Fruit fly (Drosophila melanogaster) whole organism, embryonic: ENCODE measurements around the gene Tango9.

Experiments
- CG10267 ChIP-seq: fragments of 200-800 bp; sonication (Bioruptor generic); optimal IDR thresholded peaks from 2 replicates; lab custom pipeline; 2018; ENCODE audit warnings: missing biosample characterization, mild to moderate bottlenecking, missing genetic modification characterization, moderate library complexity
- CG10274 ChIP-seq: fragments of 200-800 bp; sonication (Bioruptor generic); optimal IDR thresholded peaks from 3 replicates; lab custom pipeline; 2017; ENCODE audit warnings: missing biosample characterization, mild to moderate bottlenecking, missing genetic modification characterization
- CG12391 ChIP-seq: fragments of 200-800 bp; sonication (Bioruptor generic); optimal IDR thresholded peaks from 3 replicates; lab custom pipeline; 2018; ENCODE audit warnings: missing biosample characterization, mild to moderate bottlenecking, missing genetic modification characterization, moderate library complexity
- CG13424 ChIP-seq: fragments of 200-800 bp; sonication (Bioruptor generic); optimal IDR thresholded peaks from 2 replicates; lab custom pipeline; 2019; ENCODE audit warnings: missing biosample characterization, mild to moderate bottlenecking, missing genetic modification characterization, moderate library complexity
- CG15011 ChIP-seq: fragments of 200-800 bp; sonication (Bioruptor generic); optimal IDR thresholded peaks from 3 replicates; lab custom pipeline; 2018; ENCODE audit warnings: missing biosample characterization, mild to moderate bottlenecking, missing genetic modification characterization
- CG16813 ChIP-seq: fragments of 200-800 bp; sonication (Bioruptor generic); IDR thresholded peaks from 3 replicates; pipeline ENCODE4 v1.3.6; 2022; ENCODE audit warnings: missing biosample characterization, missing genetic modification characterization; ENCODE audit not compliant: partially characterized antibody
- CG17361 ChIP-seq: fragments of 200-800 bp; sonication (Bioruptor generic); IDR thresholded peaks from 3 replicates; pipeline ENCODE4 v1.3.6; 2022; ENCODE audit warnings: missing biosample characterization, missing genetic modification characterization
- CG6175 ChIP-seq: fragments of 200-800 bp; sonication (Bioruptor generic); IDR thresholded peaks from 3 replicates; pipeline ENCODE4 v1.3.6; 2022; ENCODE audit warnings: missing biosample characterization, missing genetic modification characterization
- CG8924 ChIP-seq: fragments of 200-800 bp; optimal IDR thresholded peaks from 3 replicates; lab custom pipeline; 2019; ENCODE audit warnings: missing biosample characterization, mild to moderate bottlenecking, missing genetic modification characterization, moderate library complexity
- CTCF ChIP-seq: fragments of 200-800 bp; sonication (Bioruptor generic); optimal IDR thresholded peaks from 2 replicates; lab custom pipeline; 2017; ENCODE audit warnings: missing biosample characterization, mild to moderate bottlenecking, missing genetic modification characterization, moderate library complexity
- D ChIP-seq, 2 experiments: fragments of 200-800 bp in 1 of 2; fragments of >200 bp in 1 of 2; sonication (Bioruptor generic) in 1 of 2; optimal IDR thresholded peaks; 2 replicates in 1 of 2; 3 replicates in 1 of 2; lab custom pipeline; 2017; ENCODE audit warnings: mild to moderate bottlenecking in 1 of 2, missing biosample characterization in 1 of 2, missing genetic modification characterization in 1 of 2, missing genetic modification reagents in 1 of 2
- ERR ChIP-seq: fragments of 200-800 bp; sonication (Bioruptor generic); optimal IDR thresholded peaks from 2 replicates; lab custom pipeline; 2016; ENCODE audit warnings: missing biosample characterization, missing genetic modification characterization
- Jarid2 ChIP-seq: fragments of 200-800 bp; sonication (Bioruptor generic); optimal IDR thresholded peaks from 3 replicates; lab custom pipeline; 2017; ENCODE audit warnings: mild to moderate bottlenecking, missing biosample characterization, missing genetic modification reagents, missing genetic modification characterization
- Stat92E ChIP-seq, 3 experiments: fragments of >200 bp in 2 of 3; fragments of 200-800 bp in 1 of 3; sonication (Bioruptor generic) in 1 of 3; optimal IDR thresholded peaks; 2 replicates each; lab custom pipeline; 2017 to 2019; ENCODE audit warnings: missing biosample characterization in 3 of 3, missing genetic modification characterization in 3 of 3, mild to moderate bottlenecking in 1 of 3, moderate library complexity in 1 of 3
- luna ChIP-seq: fragments of 200-800 bp; sonication (Bioruptor generic); optimal IDR thresholded peaks from 2 replicates; lab custom pipeline; 2016; ENCODE audit warnings: missing biosample characterization, missing genetic modification characterization
- slp2 ChIP-seq: fragments of 200-800 bp; sonication (Bioruptor generic); optimal IDR thresholded peaks from 2 replicates; lab custom pipeline; 2016; ENCODE audit warnings: missing biosample characterization, missing genetic modification characterization
- sna ChIP-seq: fragments of 200-800 bp; sonication (Bioruptor generic); IDR thresholded peaks from 2 replicates; pipeline ENCODE4 v1.3.6; 2022; ENCODE audit warnings: missing biosample characterization, missing genetic modification characterization; ENCODE audit not compliant: partially characterized antibody
- sug ChIP-seq: fragments of 200-800 bp; optimal IDR thresholded peaks from 2 replicates; lab custom pipeline; 2019; ENCODE audit warnings: missing biosample characterization, mild to moderate bottlenecking, missing genetic modification characterization, moderate library complexity

Tango9 gene

dm6 chr3R:11937427-11938114 is 37.1 kb downstream of the Tango9 start (continued):
- no peak for TF ChIP-seq sug
- TF ChIP-seq CG6175 (GFP tag; lab: Robert Waterston, UW) = peak; percentile 86

dm6 chr3R:11933903-11934302 is 40.8 kb downstream of the Tango9 start:
- TF ChIP-seq CTCF (peak; percentile 81), CG13424 (tag; lab: Kevin White, UChicago) (no peak), CG15011 (GFP tag; lab: Kevin White, UChicago) (no peak)

- TF ChIP-seq CG8924 (tag; lab: Kevin White, UChicago) = no peak
- TF ChIP-seq sna = no peak
- TF ChIP-seq CG10267 = no peak
- TF ChIP-seq Stat92E (GFP tag; optimal IDR thresholded peaks at IDR 0.05; lab: Kevin White, UChicago) = no peak
- no peak for TF ChIP-seq CG12391 (tag; lab: Kevin White, UChicago)
- TF ChIP-seq slp2 = no peak
- TF ChIP-seq luna (GFP tag; lab: Kevin White, UChicago) = no peak
- no peak for TF ChIP-seq CG17361 (GFP tag; lab: Robert Waterston, UW)
- no peak for TF ChIP-seq Jarid2 (GFP tag; lab: Kevin White, UChicago)
- no peak for TF ChIP-seq CG16813 (GFP tag; lab: Robert Waterston, UW)
- TF ChIP-seq D (optimal IDR thresholded peaks at IDR 0.05; lab: Kevin White, UChicago) = no peak
- no peak for TF ChIP-seq D (GFP tag; optimal IDR thresholded peaks at IDR 0.05; lab: Kevin White, UChicago)
- TF ChIP-seq ERR = no peak
- no peak for TF ChIP-seq CG10274 (GFP tag; lab: Kevin White, UChicago)
These were observed 43.7 kb downstream of the Tango9 start, which contains the start of gene CG14731 for dm6 chr3R:11930962-11931361. TSS of gene CG14731 (plus strand) at chr3R:11931262.
